Worm (Caenorhabditis elegans) whole organism, mixed stage, embryonic: ENCODE measurements around the gene aps-2.

Source experiments
- blmp-1 ChIP-seq: fragments of 150-350 bp; optimal IDR thresholded peaks from 2 replicates; lab custom pipeline; 2014; ENCODE audit warnings: missing biosample characterization, missing genetic modification characterization
- elt-1 ChIP-seq: sonication (generic microtip); optimal IDR thresholded peaks from 2 replicates; lab custom pipeline; 2017; ENCODE audit warnings: missing genetic modification characterization, mild to moderate bottlenecking, missing compliant biosample characterization, antibody characterized with exemption, moderate library complexity, borderline replicate concordance; ENCODE audit not compliant: insufficient read depth
- nhr-28 ChIP-seq: fragments of 150-350 bp; optimal IDR thresholded peaks from 2 replicates; lab custom pipeline; 2014; ENCODE audit warnings: missing biosample characterization, missing genetic modification characterization
- pha-4 ChIP-seq: fragments of 150-350 bp; optimal IDR thresholded peaks from 2 replicates; lab custom pipeline; 2018; ENCODE audit warnings: missing biosample characterization, missing genetic modification reagents, missing genetic modification characterization
- snpc-4 ChIP-seq: fragments of 150-350 bp; optimal IDR thresholded peaks from 2 replicates; lab custom pipeline; 2014; ENCODE audit warnings: missing biosample characterization, missing genetic modification characterization
- sptf-1 ChIP-seq: sonication (generic microtip); optimal IDR thresholded peaks from 2 replicates; lab custom pipeline; 2017; ENCODE audit warnings: mild to moderate bottlenecking, missing genetic modification characterization, moderate library complexity, missing compliant biosample characterization
- unc-39 ChIP-seq: fragments of 150-350 bp; optimal IDR thresholded peaks from 2 replicates; lab custom pipeline; 2014; ENCODE audit warnings: missing biosample characterization, missing genetic modification characterization
- ztf-11 ChIP-seq: fragments of 150-350 bp; optimal IDR thresholded peaks from 2 replicates; lab custom pipeline; 2014; ENCODE audit warnings: missing biosample characterization, missing genetic modification characterization

- no peak for TF ChIP-seq ztf-11
- TF ChIP-seq blmp-1 (tag; lab: Kevin White, UChicago) = no peak
- TF ChIP-seq snpc-4 (tag; lab: Kevin White, UChicago) = no peak
- no peak for TF ChIP-seq sptf-1 (tag; lab: Kevin White, UChicago)
- no peak for TF ChIP-seq elt-1 (tag; lab: Kevin White, UChicago)
- no peak for TF ChIP-seq nhr-28 (tag; lab: Kevin White, UChicago)
- no peak for TF ChIP-seq pha-4 (tag; lab: Kevin White, UChicago)
- TF ChIP-seq unc-39 (tag; lab: Kevin White, UChicago) = no peak
These were observed 5.0 kb upstream of the aps-2 start for ce11 chrX:4453101-4453500.
